Fruit fly (Drosophila melanogaster): ENCODE measurements around the gene CG14983.

CG14983 gene

dm6 chr3L:3983466-3983946 lies 34.4 kb upstream of the CG14983 start, which contains the start of gene scrt (continued):
- TF ChIP-seq CG2116 (GFP tag; optimal IDR thresholded peaks at IDR 0.05), result peak; percentile 18
- TF ChIP-seq zen (tag; optimal IDR thresholded peaks at IDR 0.05), result peak; percentile 95
- TF ChIP-seq esg (GFP tag; conservative IDR thresholded peaks at IDR 0.05), result no peak
- 0 out of 2 replicates have a peak, but pooled peaks have one; percentile 39 for TF ChIP-seq vvl (GFP tag; IDR thresholded peaks at IDR 0.05)
- TF ChIP-seq slbo (GFP tag; IDR thresholded peaks at IDR 0.05), result no peak
- TF ChIP-seq Pdp1 (GFP tag; optimal IDR thresholded peaks at IDR 0.05), result no peak
- peak; percentile 3 for TF ChIP-seq CG8388 (GFP tag; optimal IDR thresholded peaks at IDR 0.05)
- TF ChIP-seq fd96Cb (tag; optimal IDR thresholded peaks at IDR 0.05), result peak; percentile 25
- no peak for TF ChIP-seq NC2α (GFP tag; optimal IDR thresholded peaks at IDR 0.05)
- no peak for TF ChIP-seq CG12104 (GFP tag; optimal IDR thresholded peaks at IDR 0.05)
- TF ChIP-seq fru (optimal IDR thresholded peaks at IDR 0.05), result no peak
- TF ChIP-seq Hr51 (GFP tag; optimal IDR thresholded peaks at IDR 0.05), result peak in 1 of 2 experiments; percentile 75
- no peak for TF ChIP-seq CG15011 (GFP tag; optimal IDR thresholded peaks at IDR 0.05)
- no peak for TF ChIP-seq sqz (GFP tag; optimal IDR thresholded peaks at IDR 0.05)
- TF ChIP-seq Ets97D (GFP tag; optimal IDR thresholded peaks at IDR 0.05), result peak; percentile 21
- no peak for TF ChIP-seq CG18011 (GFP tag; optimal IDR thresholded peaks at IDR 0.05)
- TF ChIP-seq CG32767 (GFP tag; IDR thresholded peaks at IDR 0.05), result peak; percentile 41; the same call in 1 of the 2 replicates
- TF ChIP-seq Ets65A (GFP tag), result peak; percentile 82
- TF ChIP-seq Dref (GFP tag; IDR thresholded peaks at IDR 0.05), result no peak
- TF ChIP-seq chif (GFP tag; optimal IDR thresholded peaks at IDR 0.05), result peak; percentile 44 to 53
- no peak for TF ChIP-seq hbn (GFP tag; IDR thresholded peaks at IDR 0.05; ENCODE audit: partially characterized antibody)
- no peak for TF ChIP-seq Ravus (GFP tag; IDR thresholded peaks at IDR 0.05)
- TF ChIP-seq CG9876 (GFP tag; optimal IDR thresholded peaks at IDR 0.05), result peak; percentile 8
- TF ChIP-seq CG10654 (GFP tag; optimal IDR thresholded peaks at IDR 0.05), result no peak
- TF ChIP-seq z (GFP tag; IDR thresholded peaks at IDR 0.05), result no peak
- TF ChIP-seq CTCF (GFP tag; optimal IDR thresholded peaks at IDR 0.05), result no peak
- TF ChIP-seq CG18764 (GFP tag; optimal IDR thresholded peaks at IDR 0.05), result peak; percentile 100
- TF ChIP-seq wdn (GFP tag; IDR thresholded peaks at IDR 0.05), result no peak
- no peak for TF ChIP-seq gro (GFP tag; optimal IDR thresholded peaks at IDR 0.05)
- TF ChIP-seq Max (GFP tag; optimal IDR thresholded peaks at IDR 0.05), result peak; percentile 14
- TF ChIP-seq CG6272 (GFP tag; IDR thresholded peaks at IDR 0.05), result no peak
- peak in 1 of 2 experiments; percentile 5 for TF ChIP-seq crp (GFP tag; optimal IDR thresholded peaks at IDR 0.05)
- peak; percentile 35 for TF ChIP-seq CG12659 (GFP tag; optimal IDR thresholded peaks at IDR 0.05)
- no peak for TF ChIP-seq CG10274 (GFP tag; optimal IDR thresholded peaks at IDR 0.05)
- peak; percentile 53 for TF ChIP-seq grau (tag; optimal IDR thresholded peaks at IDR 0.05)
- peak; percentile 77 for TF ChIP-seq CG4404 (GFP tag; IDR thresholded peaks at IDR 0.05)
- peak; percentile 59 for TF ChIP-seq nerfin-1 (tag; optimal IDR thresholded peaks at IDR 0.05)
- 0 out of 3 replicates have a peak, but pooled peaks have one; percentile 44 for TF ChIP-seq CG17361 (GFP tag; IDR thresholded peaks at IDR 0.05)
- 0 out of 3 replicates have a peak, but pooled peaks have one; percentile 27 for TF ChIP-seq tgo (GFP tag; IDR thresholded peaks at IDR 0.05)
- peak; percentile 34 for TF ChIP-seq pho (GFP tag; optimal IDR thresholded peaks at IDR 0.05)
- TF ChIP-seq Opbp (GFP tag; IDR thresholded peaks at IDR 0.05; ENCODE audit: partially characterized antibody), result 0 out of 3 replicates have a peak, but pooled peaks have one; percentile 21
- peak; percentile 12 for TF ChIP-seq CG17359 (tag; optimal IDR thresholded peaks at IDR 0.05)
- TF ChIP-seq H15 (GFP tag; IDR thresholded peaks at IDR 0.05), result 0 out of 3 replicates have a peak, but pooled peaks have one; percentile 47
- TF ChIP-seq mirr (GFP tag; optimal IDR thresholded peaks at IDR 0.05), result no peak
- TF ChIP-seq ftz-f1 (GFP tag; optimal IDR thresholded peaks at IDR 0.05), result no peak
- no peak for TF ChIP-seq gfzf (GFP tag; optimal IDR thresholded peaks at IDR 0.05)
- TF ChIP-seq bcd (GFP tag; optimal IDR thresholded peaks at IDR 0.05), result peak; percentile 33
- no peak; the same call in 1 of the 2 replicates for TF ChIP-seq sob (GFP tag; IDR thresholded peaks at IDR 0.05)
- TF ChIP-seq CG30431 (GFP tag; optimal IDR thresholded peaks at IDR 0.05), result peak; percentile 5
- TF ChIP-seq CG12769 (tag; optimal IDR thresholded peaks at IDR 0.05), result no peak
- TF ChIP-seq Poxn (GFP tag; IDR thresholded peaks at IDR 0.05), result no peak
